Fruit fly (Drosophila melanogaster) whole organism, prepupa: ENCODE results near the gene CalpC.

Experiments
- Blimp-1 ChIP-seq: fragments of 200-800 bp; sonication (Bioruptor generic); optimal IDR thresholded peaks from 3 replicates; lab custom pipeline; 2017; ENCODE audit warnings: missing biosample characterization, missing genetic modification characterization, mild to moderate bottlenecking, moderate library complexity, missing genetic modification reagents
- CG10631 ChIP-seq: fragments of 200-800 bp; sonication (Bioruptor generic); optimal IDR thresholded peaks from 2 replicates; lab custom pipeline; 2016; ENCODE audit warnings: missing biosample characterization, missing genetic modification characterization
- CG15336 ChIP-seq: fragments of 200-800 bp; sonication (Bioruptor generic); IDR thresholded peaks from 2 replicates; pipeline ENCODE4 v1.3.6; 2022; ENCODE audit warnings: missing biosample characterization, missing genetic modification characterization
- CG1621 ChIP-seq: fragments of 200-800 bp; sonication (Bioruptor generic); optimal IDR thresholded peaks from 3 replicates; lab custom pipeline; 2018; ENCODE audit warnings: missing biosample characterization, mild to moderate bottlenecking, missing genetic modification characterization
- CG16779 ChIP-seq: fragments of 200-800 bp; sonication (Bioruptor generic); optimal IDR thresholded peaks from 3 replicates; lab custom pipeline; 2017; ENCODE audit warnings: missing biosample characterization, mild to moderate bottlenecking, missing genetic modification characterization
- CG3032 ChIP-seq: fragments of 200-800 bp; optimal IDR thresholded peaks from 2 replicates; lab custom pipeline; 2019; ENCODE audit warnings: missing biosample characterization, mild to moderate bottlenecking, missing genetic modification characterization, moderate library complexity
- CG32006 ChIP-seq: fragments of 200-800 bp; sonication (Bioruptor generic); optimal IDR thresholded peaks from 3 replicates; lab custom pipeline; 2017; ENCODE audit warnings: missing biosample characterization, mild to moderate bottlenecking, missing genetic modification characterization
- CG34406 ChIP-seq: fragments of 200-800 bp; sonication (Bioruptor generic); optimal IDR thresholded peaks from 3 replicates; lab custom pipeline; 2016; ENCODE audit warnings: missing biosample characterization, missing genetic modification characterization
- CG3919 ChIP-seq: fragments of 200-800 bp; sonication (Bioruptor generic); optimal IDR thresholded peaks from 3 replicates; lab custom pipeline; 2016; ENCODE audit warnings: missing biosample characterization, missing genetic modification characterization
- CG4318 ChIP-seq: fragments of 200-800 bp; sonication (Bioruptor generic); optimal IDR thresholded peaks from 3 replicates; lab custom pipeline; 2017; ENCODE audit warnings: missing biosample characterization, mild to moderate bottlenecking, missing genetic modification characterization
- CG6792 ChIP-seq: fragments of 200-800 bp; sonication (Bioruptor generic); optimal IDR thresholded peaks from 3 replicates; lab custom pipeline; 2016; ENCODE audit warnings: missing biosample characterization, missing genetic modification characterization
- CG8319 ChIP-seq: fragments of 200-800 bp; sonication (Bioruptor generic); optimal IDR thresholded peaks from 3 replicates; lab custom pipeline; 2016; ENCODE audit warnings: missing biosample characterization, missing genetic modification characterization
- CG8632 ChIP-seq: fragments of 200-800 bp; sonication (Bioruptor generic); optimal IDR thresholded peaks from 3 replicates; lab custom pipeline; 2016; ENCODE audit warnings: missing biosample characterization, missing genetic modification characterization
- Eip75B ChIP-seq: fragments of 200-800 bp; sonication (Bioruptor generic); optimal IDR thresholded peaks from 3 replicates; lab custom pipeline; 2016; ENCODE audit warnings: missing biosample characterization, missing genetic modification characterization
- Eip78C ChIP-seq: fragments of 200-800 bp; sonication (Bioruptor generic); peaks from one replicate; lab custom pipeline; 2016; ENCODE audit warnings: missing biosample characterization, missing genetic modification characterization
- Eip93F ChIP-seq: fragments of 200-800 bp; sonication (Bioruptor generic); optimal IDR thresholded peaks from 2 replicates; lab custom pipeline; 2016; ENCODE audit warnings: missing biosample characterization, mild to moderate bottlenecking, missing genetic modification characterization
- Ets96B ChIP-seq: fragments of 200-800 bp; optimal IDR thresholded peaks from 2 replicates; lab custom pipeline; 2019; ENCODE audit warnings: missing biosample characterization, mild to moderate bottlenecking, missing genetic modification characterization, moderate library complexity
- Hr39 ChIP-seq: fragments of 200-800 bp; sonication (Bioruptor generic); optimal IDR thresholded peaks from 2 replicates; lab custom pipeline; 2016; ENCODE audit warnings: missing biosample characterization, missing genetic modification characterization
- Hr4 ChIP-seq: fragments of 200-800 bp; sonication (Bioruptor generic); optimal IDR thresholded peaks from 3 replicates; lab custom pipeline; 2016; ENCODE audit warnings: missing biosample characterization, missing genetic modification characterization
- Met ChIP-seq: fragments of 200-800 bp; sonication (Bioruptor generic); optimal IDR thresholded peaks from 3 replicates; lab custom pipeline; 2016; ENCODE audit warnings: missing biosample characterization, missing genetic modification characterization
- OdsH ChIP-seq: fragments of 200-800 bp; sonication (Bioruptor generic); optimal IDR thresholded peaks from 3 replicates; lab custom pipeline; 2016; ENCODE audit warnings: missing biosample characterization, missing genetic modification characterization
- Smox ChIP-seq: fragments of 200-800 bp; sonication (Bioruptor generic); optimal IDR thresholded peaks from 3 replicates; lab custom pipeline; 2016; ENCODE audit warnings: missing biosample characterization, missing genetic modification characterization
- Sox102F ChIP-seq: fragments of 200-800 bp; sonication (Bioruptor generic); optimal IDR thresholded peaks from 2 replicates; lab custom pipeline; 2016; ENCODE audit warnings: missing biosample characterization, mild to moderate bottlenecking, missing genetic modification characterization
- Sox14 ChIP-seq: fragments of 200-800 bp; sonication (Bioruptor generic); optimal IDR thresholded peaks from 3 replicates; lab custom pipeline; 2016; ENCODE audit warnings: missing biosample characterization, missing genetic modification characterization
- Sox15 ChIP-seq: fragments of 200-800 bp; sonication (Bioruptor generic); optimal IDR thresholded peaks from 3 replicates; lab custom pipeline; 2016; ENCODE audit warnings: missing biosample characterization, missing genetic modification characterization
- achi ChIP-seq: fragments of 200-800 bp; sonication (Bioruptor generic); optimal IDR thresholded peaks from 3 replicates; lab custom pipeline; 2016; ENCODE audit warnings: missing biosample characterization, missing genetic modification characterization
- acj6 ChIP-seq: fragments of 200-800 bp; sonication (Bioruptor generic); optimal IDR thresholded peaks from 3 replicates; lab custom pipeline; 2016; ENCODE audit warnings: missing biosample characterization, missing genetic modification characterization
- cyc ChIP-seq: fragments of 200-800 bp; sonication (Bioruptor generic); optimal IDR thresholded peaks from 3 replicates; lab custom pipeline; 2016; ENCODE audit warnings: missing biosample characterization, missing genetic modification characterization
- dsx ChIP-seq: fragments of 200-800 bp; optimal IDR thresholded peaks from 3 replicates; lab custom pipeline; 2019; ENCODE audit warnings: missing biosample characterization, mild to moderate bottlenecking, missing genetic modification characterization, moderate library complexity; ENCODE audit not compliant: poor library complexity, severe bottlenecking
- eg ChIP-seq: fragments of 200-800 bp; sonication (Bioruptor generic); IDR thresholded peaks from 3 replicates; pipeline ENCODE4 v1.3.6; 2022; ENCODE audit warnings: missing biosample characterization, missing genetic modification characterization
- esn ChIP-seq: fragments of 200-800 bp; sonication (Bioruptor generic); optimal IDR thresholded peaks from 2 replicates; lab custom pipeline; 2016; ENCODE audit warnings: missing biosample characterization, mild to moderate bottlenecking, missing genetic modification characterization, moderate library complexity
- fd59A ChIP-seq: fragments of 200-800 bp; sonication (Bioruptor generic); optimal IDR thresholded peaks from 2 replicates; lab custom pipeline; 2017; ENCODE audit warnings: missing biosample characterization, mild to moderate bottlenecking, missing genetic modification characterization, missing genetic modification reagents
- fkh ChIP-seq: fragments of 200-800 bp; sonication (Bioruptor generic); optimal IDR thresholded peaks from 3 replicates; lab custom pipeline; 2017; ENCODE audit warnings: missing biosample characterization, mild to moderate bottlenecking, missing genetic modification characterization, moderate library complexity
- lz ChIP-seq: fragments of 200-800 bp; sonication (Bioruptor generic); optimal IDR thresholded peaks from 3 replicates; lab custom pipeline; 2016; ENCODE audit warnings: missing biosample characterization, missing genetic modification characterization
- salr ChIP-seq, 2 experiments: fragments of 200-800 bp; sonication (Bioruptor generic); optimal IDR thresholded peaks; 3 replicates each; lab custom pipeline; 2016 to 2018; ENCODE audit warnings: missing biosample characterization in 2 of 2, missing genetic modification characterization in 2 of 2, mild to moderate bottlenecking in 1 of 2
- ss ChIP-seq, 2 experiments: fragments of 200-800 bp; sonication (Bioruptor generic); optimal IDR thresholded peaks; 2 replicates in 1 of 2; 3 replicates in 1 of 2; lab custom pipeline; 2017 to 2018; ENCODE audit warnings: mild to moderate bottlenecking in 2 of 2, missing biosample characterization in 2 of 2, missing genetic modification characterization in 2 of 2, moderate library complexity in 1 of 2
- svp ChIP-seq: fragments of 200-800 bp; sonication (Bioruptor generic); peaks from one replicate; lab custom pipeline; 2016; ENCODE audit warnings: missing biosample characterization, missing genetic modification characterization
- topi ChIP-seq: fragments of 200-800 bp; sonication (Bioruptor generic); optimal IDR thresholded peaks from 3 replicates; lab custom pipeline; 2016; ENCODE audit warnings: missing biosample characterization, missing genetic modification characterization
- vri ChIP-seq: fragments of 200-800 bp; sonication (Bioruptor generic); optimal IDR thresholded peaks from 3 replicates; lab custom pipeline; 2016; ENCODE audit warnings: missing biosample characterization, mild to moderate bottlenecking, missing genetic modification characterization

CalpC gene

dm6 chrX:16358670-16359320 lies 33.2 kb downstream of the CalpC start, which contains the start of the genes U2af50 and PIG-Q (continued):
- TF ChIP-seq CG10631 (GFP tag; lab: Kevin White, UChicago) (peak; percentile 94), dsx (peak; percentile 89), achi (GFP tag; lab: Kevin White, UChicago) (peak; percentile 93), Sox15 (GFP tag; lab: Kevin White, UChicago) (peak; percentile 84), CG32006 (GFP tag; lab: Kevin White, UChicago) (peak; percentile 93), topi (GFP tag; lab: Kevin White, UChicago) (no peak), acj6 (peak; percentile 90), Ets96B (peak; percentile 91), Blimp-1 (GFP tag; lab: Kevin White, UChicago) (peak; percentile 65), Eip78C (GFP tag; lab: Kevin White, UChicago) (peak; percentile 92), Hr39 (GFP tag; lab: Kevin White, UChicago) (peak; percentile 75), CG15336 (GFP tag; lab: Robert Waterston, UW) (peak; percentile 90), CG6792 (GFP tag; lab: Kevin White, UChicago) (peak; percentile 84), CG34406 (GFP tag; lab: Kevin White, UChicago) (peak; percentile 94), CG1621 (tag; lab: Kevin White, UChicago) (peak; percentile 82), CG4318 (GFP tag; lab: Kevin White, UChicago) (peak; percentile 85), CG8632 (GFP tag; lab: Kevin White, UChicago) (peak; percentile 90), salr (GFP tag; optimal IDR thresholded peaks at IDR 0.05; lab: Kevin White, UChicago) (no peak), CG3032 (tag; lab: Kevin White, UChicago) (peak; percentile 93), svp (GFP tag; lab: Kevin White, UChicago) (no peak), esn (GFP tag; lab: Kevin White, UChicago) (peak; percentile 83), OdsH (peak; percentile 90), fd59A (GFP tag; lab: Kevin White, UChicago) (no peak), Eip93F (GFP tag; lab: Kevin White, UChicago) (peak; percentile 38), ss (GFP tag; optimal IDR thresholded peaks at IDR 0.05; lab: Kevin White, UChicago) (no peak), fkh (GFP tag; lab: Kevin White, UChicago) (peak; percentile 90)

- peak; percentile 9 for TF ChIP-seq esn (GFP tag; lab: Kevin White, UChicago)
- TF ChIP-seq Sox14 (GFP tag; lab: Kevin White, UChicago), result peak; percentile 55
- no peak for TF ChIP-seq CG3919
- peak; percentile 12 for TF ChIP-seq topi (GFP tag; lab: Kevin White, UChicago)
- TF ChIP-seq Met (GFP tag; lab: Kevin White, UChicago), result peak; percentile 2
- no peak for TF ChIP-seq CG3032 (tag; lab: Kevin White, UChicago)
- TF ChIP-seq vri (GFP tag; lab: Kevin White, UChicago), result peak; percentile 23
- TF ChIP-seq ss (GFP tag; optimal IDR thresholded peaks at IDR 0.05; lab: Kevin White, UChicago), result no peak
- TF ChIP-seq Eip78C (GFP tag; lab: Kevin White, UChicago), result peak; percentile 27
- TF ChIP-seq Eip75B (GFP tag; lab: Kevin White, UChicago), result no peak
Observed at dm6 chrX:16361306-16361705, 35.7 kb downstream of the CalpC start, which contains the start of gene nonA. Gene nonA, plus strand, starts transcription at chrX:16361569.

dm6 chrX:16368585-16368984 lies 43.0 kb downstream of the CalpC start:
- TF ChIP-seq CG16779 (tag; lab: Kevin White, UChicago), result no peak
- TF ChIP-seq Smox, result no peak
- TF ChIP-seq Met (GFP tag; lab: Kevin White, UChicago), result no peak
- no peak for TF ChIP-seq CG3032 (tag; lab: Kevin White, UChicago)
- TF ChIP-seq, all 60 proteins: peak for 0

dm6 chrX:16371923-16372322 lies 46.4 kb downstream of the CalpC start:
- TF ChIP-seq CG8319 (GFP tag; lab: Kevin White, UChicago), result no peak
- TF ChIP-seq acj6, result peak; percentile 39
- no peak for TF ChIP-seq CG32006 (GFP tag; lab: Kevin White, UChicago)
- peak; percentile 85 for TF ChIP-seq Eip78C (GFP tag; lab: Kevin White, UChicago)
- TF ChIP-seq Hr4, result peak; percentile 46
- peak; percentile 51 for TF ChIP-seq Met (GFP tag; lab: Kevin White, UChicago)
- TF ChIP-seq Eip75B (GFP tag; lab: Kevin White, UChicago), result no peak
- peak; percentile 27 for TF ChIP-seq CG3032 (tag; lab: Kevin White, UChicago)
- peak; percentile 54 for TF ChIP-seq Sox102F
- no peak for TF ChIP-seq eg (GFP tag; lab: Robert Waterston, UW)
- no peak for TF ChIP-seq CG6792 (GFP tag; lab: Kevin White, UChicago)
- peak; percentile 46 for TF ChIP-seq CG10631 (GFP tag; lab: Kevin White, UChicago)
- TF ChIP-seq cyc (GFP tag; lab: Kevin White, UChicago), result peak; percentile 5
- peak; percentile 0 for TF ChIP-seq lz (GFP tag; lab: Kevin White, UChicago)
- peak; percentile 53 for TF ChIP-seq topi (GFP tag; lab: Kevin White, UChicago)
- TF ChIP-seq Sox14 (GFP tag; lab: Kevin White, UChicago), result peak; percentile 23
- TF ChIP-seq dsx, result no peak
- TF ChIP-seq CG4318 (GFP tag; lab: Kevin White, UChicago), result peak; percentile 34
- peak; percentile 29 for TF ChIP-seq esn (GFP tag; lab: Kevin White, UChicago)
- TF ChIP-seq, all 60 proteins: peak for 13
